Worm (Caenorhabditis elegans): ENCODE results near the gene nep-10.

DNA sequence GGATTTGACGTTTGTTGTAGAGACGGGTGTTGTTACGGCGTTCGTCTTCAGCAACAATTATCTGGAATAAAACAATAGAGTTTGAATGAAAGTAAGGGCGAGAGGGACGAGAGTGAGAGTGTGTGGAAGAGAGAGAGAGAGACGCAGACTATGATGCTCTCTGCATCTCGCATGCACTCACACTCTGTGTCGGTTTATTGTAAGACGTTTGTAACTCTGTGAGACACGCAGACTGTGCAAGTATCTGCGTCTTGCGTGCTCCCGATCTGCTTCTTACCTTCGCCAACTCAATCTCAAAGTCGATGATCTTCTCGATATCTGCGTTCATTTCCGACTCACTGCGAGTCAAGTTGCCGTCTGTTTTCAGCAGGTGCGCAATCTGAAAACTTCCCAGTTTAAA lies 20.2 kb upstream of the nep-10 start:
- TF ChIP-seq egl-27 (tag; optimal IDR thresholded peaks at IDR 0.05) (no peak), elt-1 (tag; optimal IDR thresholded peaks at IDR 0.05) (no peak), lin-39 (tag; optimal IDR thresholded peaks at IDR 0.05) (no peak), ama-1 (optimal IDR thresholded peaks at IDR 0.05) (no peak), nhr-67 (tag; optimal IDR thresholded peaks at IDR 0.05) (no peak), ztf-4 (tag; optimal IDR thresholded peaks at IDR 0.05) (no peak), ZK546.5 (tag; optimal IDR thresholded peaks at IDR 0.05) (no peak), unc-62 (GFP tag; optimal IDR thresholded peaks at IDR 0.05) (no peak), nhr-12 (tag; optimal IDR thresholded peaks at IDR 0.05) (no peak), elt-2 (tag; optimal IDR thresholded peaks at IDR 0.05) (no peak), pha-4 (tag; optimal IDR thresholded peaks at IDR 0.05) (no peak), nhr-25 (tag; optimal IDR thresholded peaks at IDR 0.05) (no peak)
